Fruit fly (Drosophila melanogaster) whole organism, adult: Measurements from ENCODE around the gene Targ3.

ENCODE experiments used
- CG11617 ChIP-seq: fragments of 200-800 bp; sonication (Bioruptor generic); optimal IDR thresholded peaks from 2 replicates; lab custom pipeline; 2017; ENCODE audit warnings: mild to moderate bottlenecking, missing biosample characterization, missing genetic modification reagents, missing genetic modification characterization
- cnc ChIP-seq, 2 experiments: fragments of >200 bp; optimal IDR thresholded peaks; 2 replicates each; lab custom pipeline; 2017
- ovo ChIP-seq: fragments of 200-800 bp; sonication (Bioruptor generic); optimal IDR thresholded peaks from 2 replicates; lab custom pipeline; 2016; ENCODE audit warnings: missing biosample characterization, missing genetic modification characterization
- tj ChIP-seq: fragments of 200-800 bp; sonication (Bioruptor generic); optimal IDR thresholded peaks from 3 replicates; lab custom pipeline; 2017; ENCODE audit warnings: missing biosample characterization, mild to moderate bottlenecking, missing genetic modification characterization, moderate library complexity

DNA sequence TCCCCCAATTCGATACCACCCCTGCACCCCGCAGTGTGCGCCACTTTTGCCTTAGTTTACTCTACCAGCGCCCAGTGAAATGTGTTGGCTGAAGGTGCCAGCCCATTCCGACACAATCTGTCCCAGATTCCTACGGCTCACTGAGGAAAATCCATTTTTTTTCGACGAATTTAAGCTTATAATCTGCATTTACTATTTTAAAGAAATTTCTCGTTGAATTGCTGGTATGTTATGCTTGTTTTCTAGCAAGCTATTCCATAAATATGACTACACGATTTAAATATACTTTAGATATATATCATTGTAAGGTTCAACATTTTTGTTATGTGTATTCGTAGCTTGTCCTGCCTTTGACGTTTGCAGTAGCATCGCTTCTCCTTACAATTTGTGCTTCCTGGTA, 26.6 kb downstream of the Targ3 start:
- no peak for TF ChIP-seq cnc (optimal IDR thresholded peaks at IDR 0.05; lab: Kevin White, UChicago)
- TF ChIP-seq ovo (GFP tag; lab: Kevin White, UChicago): no peak
- TF ChIP-seq CG11617: no peak
- no peak for TF ChIP-seq tj (GFP tag; lab: Kevin White, UChicago)
